Worm (Caenorhabditis elegans): ENCODE results near the gene trcs-2.
A peak's percentile ranks its signal among the peaks of the same experiment; 100 is the strongest.

The trcs-2 gene

DNA sequence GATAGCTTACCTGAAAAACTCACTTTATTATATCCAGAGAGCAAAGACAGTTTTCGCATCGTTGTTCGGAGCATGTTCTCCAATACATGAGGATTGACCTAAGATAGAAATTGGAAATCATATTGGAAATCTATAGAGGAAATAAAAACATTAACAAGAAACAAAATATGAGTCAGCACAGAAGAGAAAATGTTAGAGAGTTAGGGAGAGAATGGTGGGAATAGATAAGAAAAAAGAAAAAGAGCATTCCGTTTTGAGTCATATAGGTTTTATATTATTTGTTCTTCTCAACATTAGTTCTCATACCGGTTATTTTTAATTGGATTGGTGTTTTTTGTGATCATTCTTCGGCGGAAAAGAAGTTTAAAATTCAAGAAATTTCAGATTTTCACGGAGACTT, 37.5 kb upstream of the trcs-2 start, which contains the start of gene hgap-2:
Gene hgap-2 (minus strand): TSS at position 101 of the 400 bp plus-strand sequence.
- TF ChIP-seq pha-4 (tag; optimal IDR thresholded peaks at IDR 0.05), result peak; percentile 4
- no peak for TF ChIP-seq nhr-23 (tag; optimal IDR thresholded peaks at IDR 0.05)
- TF ChIP-seq pqm-1 (tag; optimal IDR thresholded peaks at IDR 0.05), result peak; percentile 19

DNA sequence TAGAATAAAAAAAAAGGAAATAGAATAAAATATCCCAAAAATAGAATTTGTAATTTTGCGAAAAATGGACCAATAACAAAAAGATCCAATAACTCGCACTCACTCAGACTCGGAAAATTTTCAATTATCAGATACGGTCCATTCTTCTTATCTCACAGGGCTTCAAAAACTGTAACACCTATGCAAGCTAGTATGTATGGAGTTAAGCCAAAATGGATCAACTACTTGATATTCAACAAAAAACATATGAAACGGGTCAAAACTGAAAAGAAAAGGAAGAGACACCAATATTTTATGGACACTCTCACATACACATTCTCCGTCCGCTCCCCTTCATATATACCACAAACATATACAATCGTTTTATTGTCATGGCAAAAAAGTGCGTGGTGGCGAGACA, 36.7 kb upstream of the trcs-2 start, which contains the start of gene C34C6.9:
Gene C34C6.9 (plus strand): TSS at position 301 of the 400 bp plus-strand sequence.
- TF ChIP-seq ceh-82 (tag; optimal IDR thresholded peaks at IDR 0.05) (no peak), nhr-28 (tag; optimal IDR thresholded peaks at IDR 0.05) (no peak)

DNA sequence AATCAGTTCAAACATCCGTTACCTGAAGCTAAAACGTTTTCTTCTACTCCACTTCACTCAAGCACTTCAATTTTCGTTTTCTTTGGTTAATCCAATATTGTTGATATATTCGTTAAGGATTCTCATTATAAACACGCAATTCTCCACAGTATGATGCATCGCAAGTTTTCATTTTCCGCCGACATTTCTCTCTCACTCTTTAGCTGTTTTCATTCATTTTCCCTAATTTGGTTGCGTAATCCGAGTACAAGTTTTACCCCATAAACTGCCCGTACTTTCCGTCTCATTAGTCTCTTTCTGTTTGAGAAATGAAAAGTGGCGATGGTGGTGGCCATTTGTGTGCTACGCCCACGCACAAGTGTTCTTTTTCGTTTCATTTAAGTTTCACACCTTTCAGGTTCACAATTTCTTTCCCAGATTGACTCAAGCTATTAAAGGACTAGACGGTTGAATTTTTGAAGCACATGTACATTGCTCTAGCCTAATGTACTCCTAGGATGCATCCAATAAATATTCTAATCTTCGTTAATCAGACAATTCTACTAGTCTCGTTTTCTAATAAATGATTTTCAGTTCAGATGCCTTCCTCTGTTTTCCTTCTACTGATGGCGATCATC, 30.8 kb upstream of the trcs-2 start, which contains the start of gene C34C6.3:
Gene C34C6.3 (plus strand): TSS at position 567 of the 617 bp plus-strand sequence.
- TF ChIP-seq unc-39 (tag; optimal IDR thresholded peaks at IDR 0.05), result no peak
- TF ChIP-seq ztf-4 (tag; optimal IDR thresholded peaks at IDR 0.05), result no peak
- no peak for TF ChIP-seq zag-1 (tag; optimal IDR thresholded peaks at IDR 0.05)
- TF ChIP-seq aly-2 (tag; optimal IDR thresholded peaks at IDR 0.05), result no peak
- no peak for TF ChIP-seq jun-1 (tag; optimal IDR thresholded peaks at IDR 0.05)
- no peak for TF ChIP-seq nhr-28 (tag; optimal IDR thresholded peaks at IDR 0.05)
- no peak for TF ChIP-seq fkh-2 (tag; optimal IDR thresholded peaks at IDR 0.05)
- no peak for TF ChIP-seq mml-1 (tag; optimal IDR thresholded peaks at IDR 0.05)
- no peak for TF ChIP-seq ceh-82 (tag; optimal IDR thresholded peaks at IDR 0.05)

DNA sequence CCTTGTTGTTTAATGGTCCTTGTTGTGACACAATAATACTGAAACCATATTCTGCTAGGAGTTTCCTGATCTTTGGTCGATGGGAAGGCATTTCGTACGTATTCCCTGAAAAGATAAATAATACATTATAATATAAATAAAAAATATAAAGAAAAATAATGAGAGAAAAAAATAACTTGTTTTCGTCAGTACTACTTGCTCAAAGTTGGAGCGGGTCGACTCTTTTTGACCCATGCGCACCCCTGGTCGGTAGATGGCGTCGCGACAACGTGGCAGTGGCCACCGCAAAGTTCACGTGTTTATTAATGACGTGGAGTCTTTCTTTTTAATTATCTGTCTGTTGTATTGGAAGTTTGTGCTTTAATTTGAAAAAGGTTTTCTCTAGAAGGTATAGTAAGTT, 26.5 kb upstream of the trcs-2 start, which contains the start of gene C34C6.10:
Gene C34C6.10 (minus strand): TSS at position 101 of the 400 bp plus-strand sequence.
- TF ChIP-seq eor-1 (tag; optimal IDR thresholded peaks at IDR 0.05) (no peak), skn-1 (tag; optimal IDR thresholded peaks at IDR 0.05) (no peak), nhr-25 (tag; optimal IDR thresholded peaks at IDR 0.05) (no peak), unc-39 (tag; optimal IDR thresholded peaks at IDR 0.05) (no peak), tbx-2 (tag; optimal IDR thresholded peaks at IDR 0.05) (no peak), zag-1 (tag; optimal IDR thresholded peaks at IDR 0.05) (no peak), mml-1 (tag; optimal IDR thresholded peaks at IDR 0.05) (no peak), lin-39 (tag; optimal IDR thresholded peaks at IDR 0.05) (no peak), fkh-10 (GFP tag; optimal IDR thresholded peaks at IDR 0.05) (no peak), jun-1 (tag; optimal IDR thresholded peaks at IDR 0.05) (no peak), elt-3 (tag; optimal IDR thresholded peaks at IDR 0.05) (no peak), daf-12 (tag; optimal IDR thresholded peaks at IDR 0.05) (no peak), hmg-11 (tag; optimal IDR thresholded peaks at IDR 0.05) (no peak), ztf-4 (tag; optimal IDR thresholded peaks at IDR 0.05) (no peak), nhr-28 (tag; optimal IDR thresholded peaks at IDR 0.05) (no peak), aly-2 (tag; optimal IDR thresholded peaks at IDR 0.05) (no peak), nhr-67 (tag; optimal IDR thresholded peaks at IDR 0.05) (no peak), elt-2 (tag; optimal IDR thresholded peaks at IDR 0.05) (no peak)

DNA sequence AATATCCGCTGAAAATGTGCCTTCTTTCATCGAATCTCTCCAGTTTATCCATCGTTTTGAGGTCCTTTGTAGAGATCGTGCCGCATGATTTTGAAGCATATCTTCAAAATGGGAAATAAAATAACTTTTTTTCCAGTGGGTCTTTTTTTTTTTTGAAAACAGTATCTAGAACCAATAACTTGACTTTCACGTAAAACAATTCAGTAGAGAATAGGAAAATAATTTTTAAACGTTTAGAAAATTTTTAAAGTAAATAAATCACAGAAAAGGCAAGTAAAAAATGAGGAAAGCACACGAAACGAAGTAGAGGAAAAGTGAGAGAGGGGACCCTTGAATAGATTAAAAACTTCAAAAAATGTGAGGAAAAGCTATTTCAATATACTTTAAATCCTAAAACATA, 23.4 kb upstream of the trcs-2 start, which contains the start of gene chdh-1:
Gene chdh-1 (minus strand): TSS at position 101 of the 400 bp plus-strand sequence.
- TF ChIP-seq ZK546.5 (tag; optimal IDR thresholded peaks at IDR 0.05) (no peak), mdl-1 (tag; optimal IDR thresholded peaks at IDR 0.05) (no peak), nhr-77 (tag; optimal IDR thresholded peaks at IDR 0.05) (no peak), elt-1 (tag; optimal IDR thresholded peaks at IDR 0.05) (no peak), nhr-11 (tag; optimal IDR thresholded peaks at IDR 0.05) (no peak), ama-1 (optimal IDR thresholded peaks at IDR 0.05) (no peak), nhr-23 (tag; optimal IDR thresholded peaks at IDR 0.05) (no peak), egl-5 (tag; optimal IDR thresholded peaks at IDR 0.05) (no peak), nhr-43 (tag; optimal IDR thresholded peaks at IDR 0.05; ENCODE audit: poor library complexity, severe bottlenecking) (no peak), nhr-76 (tag; optimal IDR thresholded peaks at IDR 0.05) (no peak), ceh-16 (tag; optimal IDR thresholded peaks at IDR 0.05) (no peak), lin-15B (tag; optimal IDR thresholded peaks at IDR 0.05) (no peak), zag-1 (tag; optimal IDR thresholded peaks at IDR 0.05) (no peak), daf-12 (tag; optimal IDR thresholded peaks at IDR 0.05) (no peak), tbx-2 (tag; optimal IDR thresholded peaks at IDR 0.05) (no peak), fos-1 (tag; optimal IDR thresholded peaks at IDR 0.05) (no peak)
